Worm (Caenorhabditis elegans): ENCODE measurements around the gene btb-6.

- TF ChIP-seq nhr-11 (tag; optimal IDR thresholded peaks at IDR 0.05) (no peak), pha-4 (tag; optimal IDR thresholded peaks at IDR 0.05) (no peak), nfya-1 (tag; optimal IDR thresholded peaks at IDR 0.05) (no peak), ceh-22 (tag; optimal IDR thresholded peaks at IDR 0.05) (no peak), hlh-15 (tag; optimal IDR thresholded peaks at IDR 0.05) (no peak), elt-2 (tag; optimal IDR thresholded peaks at IDR 0.05) (no peak), rnt-1 (tag; optimal IDR thresholded peaks at IDR 0.05) (no peak), ceh-9 (tag; optimal IDR thresholded peaks at IDR 0.05) (no peak), sox-4 (tag; optimal IDR thresholded peaks at IDR 0.05) (no peak), ceh-24 (tag; optimal IDR thresholded peaks at IDR 0.05) (no peak), eyg-1 (tag; optimal IDR thresholded peaks at IDR 0.05) (no peak), ref-2 (tag; optimal IDR thresholded peaks at IDR 0.05) (no peak), lin-11 (tag; optimal IDR thresholded peaks at IDR 0.05) (no peak), pqm-1 (tag; optimal IDR thresholded peaks at IDR 0.05) (no peak)
Measured at ce11 chrII:1761564-1761963, 46.5 kb downstream of the btb-6 start, which contains the start of gene F36H5.4.
